Worm (Caenorhabditis elegans) whole organism, L4/young adult: ENCODE data around the gene sri-1.

ENCODE experiments used
- W03F9.2 ChIP-seq: fragments of 150-350 bp; optimal IDR thresholded peaks from 2 replicates; lab custom pipeline; 2014; ENCODE audit warnings: missing biosample characterization, missing genetic modification characterization
- dao-5 ChIP-seq: sonication (generic microtip); optimal IDR thresholded peaks from 2 replicates; lab custom pipeline; 2016; ENCODE audit warnings: missing genotype, missing genetic modification characterization, moderate library complexity, missing compliant biosample characterization
- him-1 ChIP-seq: sonication (generic microtip); optimal IDR thresholded peaks from 2 replicates; lab custom pipeline; 2016; ENCODE audit warnings: missing genotype, missing genetic modification reagents, missing genetic modification characterization, missing compliant biosample characterization

DNA sequence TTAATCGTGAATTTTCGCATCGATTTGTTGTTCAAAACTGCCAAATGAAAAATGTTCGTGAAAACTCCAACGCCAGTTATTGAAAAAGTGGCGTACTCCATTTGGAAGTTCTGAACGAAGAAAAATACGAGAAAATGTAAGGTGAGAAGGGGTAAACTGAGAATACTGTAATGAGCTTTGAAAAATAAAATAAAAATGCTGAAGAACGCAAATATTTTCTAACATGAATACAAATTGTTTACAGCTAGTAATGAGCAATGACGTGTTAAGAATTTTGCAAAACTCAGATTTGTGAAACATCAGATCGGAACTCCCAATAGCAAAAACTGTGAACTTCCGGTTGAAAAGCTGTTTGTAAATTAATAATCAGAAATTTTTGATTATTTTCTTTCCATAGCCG lies 35.1 kb downstream of the sri-1 start, which contains the start of gene srw-26:
- no peak for TF ChIP-seq W03F9.2 (tag; lab: Kevin White, UChicago)
- TF ChIP-seq him-1 (tag; lab: Kevin White, UChicago), result no peak
- no peak for TF ChIP-seq dao-5
